Fruit fly (Drosophila melanogaster): ENCODE measurements around the gene CG7889.

CG7889 gene

DNA sequence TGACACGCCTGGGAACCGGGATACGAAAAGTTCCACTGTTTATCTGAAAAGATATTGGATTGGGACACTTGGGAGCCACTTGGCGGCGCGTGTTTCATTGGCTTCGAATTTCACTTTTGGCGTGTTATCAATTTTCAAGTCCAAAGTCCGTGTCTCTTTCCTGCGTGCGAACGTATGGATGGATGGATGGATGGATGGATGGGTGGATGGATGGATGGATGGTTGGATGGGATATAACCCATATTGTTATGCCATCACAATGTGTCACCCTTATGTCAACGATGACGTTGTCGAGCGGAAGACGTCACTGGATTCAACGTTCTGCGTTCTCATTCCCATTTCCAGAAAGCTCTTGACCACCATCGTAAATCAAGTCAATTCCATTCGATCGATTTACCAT is 44.4 kb downstream of the CG7889 start:
- TF ChIP-seq psq (optimal IDR thresholded peaks at IDR 0.05) = no peak
- TF ChIP-seq Sin3A (optimal IDR thresholded peaks at IDR 0.05) = no peak
- no peak for TF ChIP-seq ttk (optimal IDR thresholded peaks at IDR 0.05)
- TF ChIP-seq h (optimal IDR thresholded peaks at IDR 0.05) = no peak
- TF ChIP-seq Myc (optimal IDR thresholded peaks at IDR 0.05) = no peak
- no peak for TF ChIP-seq insv (optimal IDR thresholded peaks at IDR 0.05)

dm6 chrX:19289318-19289970 is 46.0 kb downstream of the CG7889 start:
- no peak for TF ChIP-seq psq (optimal IDR thresholded peaks at IDR 0.05)
- no peak for TF ChIP-seq ttk (optimal IDR thresholded peaks at IDR 0.05)
- TF ChIP-seq h (optimal IDR thresholded peaks at IDR 0.05) = no peak
- no peak for TF ChIP-seq Sin3A (optimal IDR thresholded peaks at IDR 0.05)
- no peak for TF ChIP-seq Myc (optimal IDR thresholded peaks at IDR 0.05)
- no peak for TF ChIP-seq insv (optimal IDR thresholded peaks at IDR 0.05)

DNA sequence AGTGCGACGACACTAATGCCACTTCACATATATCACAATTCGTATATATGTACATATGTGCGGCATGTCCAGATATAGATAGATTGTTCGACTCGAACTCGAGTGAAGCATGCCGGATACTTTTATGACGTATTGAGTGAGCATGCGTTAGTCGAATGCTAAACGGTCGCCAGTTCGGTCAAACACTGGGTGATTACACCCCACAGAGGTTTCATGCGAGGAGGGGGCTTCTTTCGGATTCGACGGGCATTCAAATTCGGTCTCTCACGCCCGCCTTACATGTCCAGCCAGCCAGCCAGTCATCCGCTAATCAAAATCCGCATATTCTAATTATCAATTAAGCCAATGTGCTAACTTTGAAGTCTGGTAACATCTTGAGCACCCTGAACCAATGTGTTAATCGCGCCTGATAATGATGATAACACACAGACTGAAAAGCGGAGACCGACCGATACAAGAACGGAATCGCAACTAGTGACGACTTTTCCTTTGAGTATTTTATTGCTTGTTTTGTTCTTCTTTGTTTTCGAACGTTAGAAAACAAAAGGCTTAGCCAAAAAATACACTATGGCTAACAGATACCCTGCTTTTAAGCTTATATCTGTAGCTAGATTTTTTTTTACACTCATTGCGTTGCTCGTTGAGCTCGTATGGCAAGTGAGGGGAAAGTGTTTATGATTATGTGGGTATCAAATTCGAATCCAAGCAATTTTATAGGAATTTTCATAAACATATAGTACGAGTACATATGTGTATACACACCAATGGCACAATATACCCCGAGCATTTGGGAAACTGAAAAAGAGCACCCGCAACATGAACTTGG is 48.6 kb downstream of the CG7889 start:
- TF ChIP-seq Sin3A (optimal IDR thresholded peaks at IDR 0.05) = no peak
- no peak for TF ChIP-seq insv (optimal IDR thresholded peaks at IDR 0.05)
- TF ChIP-seq ttk (optimal IDR thresholded peaks at IDR 0.05) = no peak
- TF ChIP-seq h (optimal IDR thresholded peaks at IDR 0.05) = no peak
- TF ChIP-seq Myc (optimal IDR thresholded peaks at IDR 0.05) = no peak
- TF ChIP-seq psq (optimal IDR thresholded peaks at IDR 0.05) = no peak

DNA sequence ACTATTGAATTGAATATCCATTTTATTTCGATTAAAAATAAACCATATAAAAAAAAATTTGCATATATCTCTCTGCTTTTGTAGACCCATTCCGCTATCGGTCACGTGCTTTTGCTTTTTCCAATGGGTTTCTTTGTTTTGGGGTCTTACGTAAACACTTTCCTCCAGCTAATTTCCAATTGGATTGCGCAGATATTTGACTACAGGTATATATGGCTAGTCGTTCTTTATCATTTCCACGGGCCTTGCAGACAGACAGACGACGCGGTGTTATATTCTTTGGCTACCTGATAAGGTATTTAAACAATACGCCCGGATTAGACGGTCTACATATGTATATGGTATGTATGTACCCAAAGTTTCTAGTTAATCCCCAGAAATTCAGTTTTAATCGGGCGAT is 49.9 kb downstream of the CG7889 start:
- TF ChIP-seq Sin3A (optimal IDR thresholded peaks at IDR 0.05) (no peak), ttk (optimal IDR thresholded peaks at IDR 0.05) (no peak), insv (optimal IDR thresholded peaks at IDR 0.05) (no peak), psq (optimal IDR thresholded peaks at IDR 0.05) (no peak), h (optimal IDR thresholded peaks at IDR 0.05) (no peak)

DNA sequence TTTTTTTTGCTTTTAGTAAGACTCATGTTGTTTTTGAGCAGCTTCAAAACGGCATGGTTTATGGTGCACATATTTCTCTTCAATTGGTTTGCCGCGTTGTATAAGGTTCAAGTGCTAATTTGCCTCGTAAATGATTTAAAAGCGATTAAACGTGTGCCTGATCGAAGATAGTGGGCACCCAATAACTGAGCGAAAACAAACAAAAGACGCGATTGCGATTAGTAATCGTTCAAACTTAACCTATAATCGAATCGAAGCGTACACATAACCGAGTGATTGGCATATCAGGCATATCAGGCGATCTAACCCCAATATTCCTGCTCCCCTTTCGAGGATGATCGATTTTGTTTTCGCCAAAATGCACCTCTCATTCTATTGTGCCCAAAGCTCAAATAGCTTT is 50.6 kb downstream of the CG7889 start:
- TF ChIP-seq Sin3A (optimal IDR thresholded peaks at IDR 0.05) = no peak
- TF ChIP-seq Myc (optimal IDR thresholded peaks at IDR 0.05) = no peak
- TF ChIP-seq insv (optimal IDR thresholded peaks at IDR 0.05) = no peak
- no peak for TF ChIP-seq ttk (optimal IDR thresholded peaks at IDR 0.05)
- no peak for TF ChIP-seq psq (optimal IDR thresholded peaks at IDR 0.05)
- TF ChIP-seq h (optimal IDR thresholded peaks at IDR 0.05) = no peak

Measured in Kc167 (cell line).